Fruit fly (Drosophila melanogaster) S2 (cell line): Measurements from ENCODE around the gene CG4770.

Experiments used
- CG8478 ChIP-seq: fragments of >200 bp; optimal IDR thresholded peaks from 2 replicates; lab custom pipeline; 2018
- CTCF ChIP-seq, 2 experiments: fragments of >200 bp; optimal IDR thresholded peaks; 2 replicates each; lab custom pipeline; 2018

Gene CG4770

DNA sequence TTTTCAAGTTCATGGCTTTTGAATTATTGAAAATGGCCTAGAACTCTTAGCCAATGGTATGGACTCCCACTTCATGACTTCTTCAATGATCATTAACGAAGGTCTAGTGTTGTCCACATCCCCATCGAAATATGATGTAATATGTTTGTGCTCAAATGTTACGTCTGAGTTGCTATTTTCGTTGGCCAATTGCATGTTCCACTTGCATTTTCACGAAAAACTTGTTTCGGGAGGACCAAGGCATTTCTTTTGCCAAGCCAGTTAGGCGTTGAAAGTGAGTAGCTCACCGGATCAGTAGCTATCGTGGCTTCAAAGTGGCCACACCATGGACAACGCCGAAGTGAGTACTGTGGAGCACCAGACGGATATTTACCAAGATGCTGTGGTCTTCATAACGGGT is at the start of gene CG4770:
Gene CG4770, plus strand, starts transcription at position 301 of the 400 bp plus-strand sequence.
- TF ChIP-seq CTCF (optimal IDR thresholded peaks at IDR 0.05; lab: Kevin White, UChicago) (no peak), CG8478 (no peak)

DNA sequence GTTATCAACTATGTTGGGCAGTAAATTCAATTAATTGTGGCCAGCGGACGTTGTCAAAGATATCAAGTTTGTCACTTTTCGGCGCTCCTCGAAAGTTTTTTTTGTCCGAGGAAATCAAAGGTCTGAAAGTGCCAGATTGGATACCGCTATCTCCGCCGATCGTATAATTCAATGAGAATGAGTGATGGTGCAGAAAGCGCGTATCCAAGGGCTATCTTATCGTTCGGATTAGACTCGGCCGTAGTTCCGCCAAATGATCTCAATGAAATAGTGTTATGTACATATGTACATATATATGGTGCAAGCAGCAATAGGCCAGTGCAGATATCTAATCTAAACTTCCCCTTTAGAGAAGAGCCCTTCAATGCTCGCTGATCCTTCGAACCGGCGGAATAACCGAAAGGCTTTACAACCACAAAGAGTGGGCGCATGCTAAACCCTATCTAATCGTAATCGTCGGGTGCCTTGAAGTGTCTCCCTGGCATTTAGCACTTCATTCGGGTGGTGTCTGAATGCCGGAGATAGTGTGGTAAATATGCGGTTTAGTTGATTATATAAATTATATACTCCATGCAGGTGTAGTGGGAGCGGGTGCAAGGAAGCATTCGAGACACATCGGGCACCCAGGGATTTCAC is 45.1 kb upstream of the CG4770 start:
- no peak for TF ChIP-seq CTCF (optimal IDR thresholded peaks at IDR 0.05; lab: Kevin White, UChicago)
- no peak for TF ChIP-seq CG8478

DNA sequence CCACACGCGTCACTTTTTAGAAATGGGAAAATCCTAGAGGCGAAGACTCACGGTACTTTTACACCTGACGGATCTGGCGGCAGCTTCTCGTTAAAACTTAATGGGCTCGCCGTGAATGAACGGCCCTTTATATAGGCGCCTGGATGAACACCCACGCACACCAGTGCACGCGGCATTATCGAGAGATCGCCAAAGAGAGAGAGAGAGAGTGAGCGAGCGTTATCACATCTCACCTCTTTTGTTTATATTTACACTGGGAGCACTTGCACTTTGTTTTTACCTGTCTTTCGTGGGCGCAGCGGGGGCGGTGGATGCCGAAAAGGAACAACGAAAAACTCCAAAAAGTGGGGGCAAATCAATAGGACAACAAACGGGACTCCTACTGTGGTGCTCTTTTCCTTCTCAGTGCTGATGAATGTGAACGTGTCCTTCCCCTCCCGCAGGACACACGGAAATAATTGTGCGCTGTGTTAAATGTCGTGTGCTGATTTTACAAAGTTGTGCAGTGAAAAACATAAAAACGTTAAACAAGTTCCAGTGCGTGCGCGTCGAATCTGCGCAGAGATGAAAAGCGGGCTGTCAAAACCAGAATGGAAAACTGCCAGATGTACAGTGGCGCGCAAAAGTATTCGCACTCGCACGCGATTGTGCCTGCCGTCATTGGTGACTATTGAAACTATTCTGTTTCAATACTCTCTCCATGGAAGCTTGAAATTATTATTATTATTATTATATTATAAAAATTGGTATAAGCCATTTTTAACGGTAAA is 43.0 kb upstream of the CG4770 start, which contains the start of gene Mrp5:
Gene Mrp5, minus strand, starts transcription at position 561 of the 770 bp plus-strand sequence.
- TF ChIP-seq CG8478 (no peak), CTCF (optimal IDR thresholded peaks at IDR 0.05; lab: Kevin White, UChicago) (no peak)

DNA sequence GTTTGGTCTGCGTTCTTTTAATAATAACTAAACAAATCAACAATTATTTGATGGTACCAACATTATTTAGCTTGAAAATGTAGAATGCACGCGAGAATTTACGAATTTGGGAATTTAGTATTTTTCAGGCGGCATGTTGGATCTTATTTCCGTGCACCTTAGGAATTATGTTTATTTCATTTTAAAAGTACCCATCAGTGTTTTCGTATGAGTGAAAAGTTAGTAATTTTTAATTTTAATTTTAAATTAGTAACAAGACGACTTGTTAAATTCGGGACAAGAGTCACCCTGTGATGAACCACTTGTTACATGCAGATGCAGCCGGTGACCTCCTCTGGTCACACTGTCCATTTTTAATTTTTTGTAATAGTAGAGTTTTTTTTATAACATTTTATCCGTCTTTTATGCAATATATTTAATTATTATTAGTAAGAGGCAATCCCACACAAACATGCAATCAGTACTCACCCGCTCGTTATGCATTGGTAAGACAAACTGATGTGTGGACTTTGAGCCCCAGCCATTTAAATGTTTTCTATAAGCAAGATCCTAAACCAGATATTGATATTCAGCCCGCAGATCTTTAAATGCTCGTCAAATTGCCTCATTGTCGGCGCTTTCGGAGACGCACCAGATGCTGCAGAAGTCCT is 40.8 kb upstream of the CG4770 start, which contains the start of the genes CG17186 and Arc42:
Gene CG17186, minus strand, starts transcription at position 88 of the 650 bp plus-strand sequence.
Gene Arc42, plus strand, starts transcription at position 311 of the 650 bp plus-strand sequence.
- TF ChIP-seq CTCF (optimal IDR thresholded peaks at IDR 0.05; lab: Kevin White, UChicago), result no peak
- no peak for TF ChIP-seq CG8478

DNA sequence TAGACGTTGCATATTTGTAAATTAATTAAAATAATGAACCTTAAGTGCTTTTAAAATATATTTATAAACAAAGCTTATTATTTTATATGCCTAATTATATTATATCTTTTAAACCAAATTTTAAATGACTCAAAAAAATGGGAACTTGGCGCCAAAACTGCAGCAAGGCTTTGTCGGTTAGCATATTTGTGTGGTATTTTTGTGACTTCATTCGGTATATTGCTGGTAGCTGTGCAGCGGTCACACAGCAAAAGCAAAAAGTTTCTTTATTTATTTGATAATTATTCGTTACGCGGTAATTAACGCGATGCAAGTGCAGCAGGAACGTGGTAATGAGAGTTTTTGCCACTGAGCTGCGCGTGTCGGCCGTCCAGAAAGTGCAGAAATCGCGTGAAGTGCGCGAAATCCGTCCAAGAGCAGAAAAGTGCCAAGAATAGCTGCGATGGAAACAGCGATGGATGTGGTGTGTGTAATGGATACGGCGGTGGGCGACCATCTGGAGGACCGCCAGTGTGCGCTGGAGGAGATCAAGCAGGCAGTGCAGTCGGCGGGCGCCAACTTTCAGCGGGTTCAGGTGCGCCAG is 38.7 kb upstream of the CG4770 start, which contains the start of gene Ask1:
Gene Ask1, plus strand, starts transcription at position 250 of the 583 bp plus-strand sequence.
- TF ChIP-seq CTCF (optimal IDR thresholded peaks at IDR 0.05; lab: Kevin White, UChicago), result no peak
- no peak for TF ChIP-seq CG8478

DNA sequence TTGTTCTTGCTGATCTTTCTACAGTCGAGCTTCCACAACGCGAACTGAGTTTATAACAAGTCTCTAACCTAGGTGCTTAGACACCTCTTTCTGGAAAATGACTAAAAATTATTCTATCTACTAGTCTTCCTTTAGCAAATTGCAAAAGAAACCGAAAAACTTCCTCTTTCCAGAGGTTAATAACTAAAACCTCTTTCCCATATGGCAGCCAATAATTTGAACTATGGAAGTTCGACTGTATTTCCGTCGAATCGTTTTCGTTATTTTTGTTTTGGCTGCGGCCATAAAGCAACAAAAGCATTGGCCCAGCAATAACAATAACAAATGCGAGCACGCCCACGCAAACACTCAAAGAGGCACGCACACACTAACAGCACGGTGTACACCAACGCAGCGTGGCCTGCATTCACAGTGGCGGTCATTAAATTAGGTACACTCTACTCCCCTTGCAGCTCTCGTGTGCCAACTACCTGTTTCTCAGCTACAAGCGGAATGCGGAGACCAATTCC is 37.8 kb upstream of the CG4770 start:
- TF ChIP-seq CTCF (optimal IDR thresholded peaks at IDR 0.05; lab: Kevin White, UChicago) (no peak), CG8478 (no peak)

DNA sequence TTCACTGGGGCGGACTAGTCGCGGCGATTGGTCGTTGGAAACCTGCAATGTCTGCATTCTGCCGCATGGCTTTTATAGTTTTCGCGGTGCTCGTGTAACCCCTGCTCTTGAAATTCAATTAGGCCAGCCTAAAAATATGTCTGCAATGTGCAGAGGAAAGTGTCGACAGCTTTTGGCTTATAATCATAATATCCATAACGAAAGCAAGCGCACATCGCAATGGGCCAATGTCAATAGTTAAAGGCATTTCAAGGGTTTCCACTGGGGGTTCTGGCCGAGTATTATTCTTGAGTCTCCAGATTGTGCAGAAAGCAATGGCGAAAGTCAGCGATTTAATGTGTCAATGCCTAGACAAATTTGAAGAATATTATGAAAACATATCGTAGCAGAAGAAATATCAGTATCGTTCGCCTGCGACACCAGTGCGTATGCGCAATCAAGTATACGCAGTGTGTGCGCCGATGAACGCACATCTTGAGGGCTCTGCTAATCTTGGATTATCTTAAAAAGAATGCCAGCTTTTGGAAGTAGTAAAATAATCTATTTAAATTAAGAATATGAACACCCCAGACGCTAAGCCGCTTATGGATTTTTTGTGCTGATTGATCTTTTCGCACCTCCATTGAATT is 30.0 kb upstream of the CG4770 start, which contains the start of gene ninaE:
Gene ninaE, minus strand, starts transcription at position 51 of the 629 bp plus-strand sequence.
- TF ChIP-seq CTCF (optimal IDR thresholded peaks at IDR 0.05; lab: Kevin White, UChicago) (no peak), CG8478 (no peak)

DNA sequence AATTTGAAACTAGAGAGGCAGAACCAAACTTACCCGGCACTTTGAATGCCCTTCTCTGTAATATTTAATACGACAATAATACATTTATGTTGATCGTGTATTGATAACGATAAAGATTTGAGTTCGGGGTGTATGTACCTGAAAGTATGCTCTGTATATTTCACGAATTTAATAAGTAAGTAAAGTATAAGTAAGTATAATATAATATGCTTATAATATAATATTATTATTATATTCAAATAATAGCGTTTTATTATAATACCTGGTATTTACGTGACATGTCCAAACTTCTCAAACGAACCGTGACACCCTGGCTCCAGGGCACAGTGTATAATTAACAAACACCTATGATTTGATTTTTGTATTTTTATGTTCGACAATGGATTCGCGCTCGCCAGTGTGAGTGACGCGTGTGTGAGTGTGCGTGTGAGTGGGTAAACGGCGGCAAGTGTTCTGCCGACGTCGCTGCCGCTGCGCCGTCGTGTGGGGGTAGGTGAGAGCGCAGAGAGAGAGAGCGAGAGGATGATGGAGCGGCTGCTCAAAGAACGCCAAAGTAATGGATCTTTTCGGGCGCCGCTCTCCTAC is 28.6 kb upstream of the CG4770 start:
- TF ChIP-seq CG8478 (no peak), CTCF (optimal IDR thresholded peaks at IDR 0.05; lab: Kevin White, UChicago) (no peak)

DNA sequence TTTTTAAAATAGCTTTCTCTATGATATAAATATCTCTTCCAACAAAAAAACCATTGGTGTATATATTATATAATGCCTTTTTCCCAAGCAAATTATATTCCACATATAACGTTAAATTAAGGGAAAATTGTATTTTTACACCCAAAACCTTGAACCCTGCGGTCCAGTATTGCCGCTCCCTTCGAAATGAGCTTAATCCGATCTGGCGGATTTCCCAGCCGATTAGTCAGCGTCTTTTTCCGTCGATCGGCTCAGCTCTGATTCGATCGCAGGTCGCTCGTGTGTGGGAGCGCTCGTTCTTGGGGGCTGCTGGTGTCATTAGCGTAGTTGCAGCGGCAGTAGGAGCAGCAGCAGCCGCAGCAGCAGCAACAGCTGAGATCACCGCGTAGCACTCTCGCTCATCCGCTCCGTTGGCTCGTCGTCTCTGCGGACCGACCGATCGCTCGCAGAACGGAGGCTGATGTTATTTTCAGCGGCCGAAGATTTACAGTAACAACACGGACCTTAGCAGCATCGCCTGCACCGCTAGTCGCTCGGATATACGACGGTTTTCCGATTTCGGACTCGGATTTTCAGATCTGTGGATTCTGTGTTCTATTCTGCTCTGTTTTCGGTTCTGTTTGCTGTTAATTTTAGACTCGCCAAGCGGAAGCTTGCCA is 27.8 kb upstream of the CG4770 start, which contains the start of gene CG4733:
Gene CG4733, plus strand, starts transcription at position 350 of the 659 bp plus-strand sequence.
- TF ChIP-seq CTCF (optimal IDR thresholded peaks at IDR 0.05; lab: Kevin White, UChicago) (no peak), CG8478 (no peak)

DNA sequence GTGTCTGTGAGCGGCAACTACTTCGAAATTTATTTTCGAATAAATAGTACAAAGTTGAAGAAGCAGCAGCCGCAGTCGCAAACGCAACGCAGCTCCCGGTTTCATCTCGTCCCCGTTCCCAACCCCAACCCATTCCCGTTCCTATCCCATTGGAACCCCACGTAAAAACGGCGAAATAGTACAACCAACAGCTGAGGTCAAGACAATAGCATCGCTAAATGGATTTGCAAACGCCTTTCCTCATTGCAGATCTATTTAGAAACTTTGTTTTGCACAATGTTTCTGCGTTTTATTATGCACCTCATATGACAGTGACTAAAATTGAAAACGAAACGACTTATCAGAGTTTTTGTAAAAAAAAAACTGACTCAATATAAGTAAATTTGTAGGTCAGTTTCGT is 26.9 kb upstream of the CG4770 start:
- no peak for TF ChIP-seq CTCF (optimal IDR thresholded peaks at IDR 0.05; lab: Kevin White, UChicago)
- no peak for TF ChIP-seq CG8478

DNA sequence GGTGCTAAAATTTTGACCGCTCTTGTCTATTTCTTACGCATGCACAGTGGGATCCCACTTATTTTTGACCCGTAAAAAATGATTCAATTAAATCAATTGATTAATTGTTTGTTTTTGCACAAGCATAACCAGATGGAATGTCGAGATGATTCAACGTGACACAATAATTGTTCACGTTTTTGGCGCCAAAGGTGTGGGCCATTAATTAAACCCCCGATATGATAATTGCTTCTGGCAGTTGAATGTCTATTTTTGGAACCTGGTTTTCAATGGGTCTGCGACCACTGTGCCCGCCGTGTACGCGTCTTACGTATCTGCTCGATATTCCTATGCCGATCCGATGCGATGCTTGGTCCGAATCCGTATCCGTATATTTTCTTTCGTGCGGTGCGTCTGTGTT is 26.3 kb upstream of the CG4770 start:
- TF ChIP-seq CG8478 (no peak), CTCF (optimal IDR thresholded peaks at IDR 0.05; lab: Kevin White, UChicago) (no peak)

DNA sequence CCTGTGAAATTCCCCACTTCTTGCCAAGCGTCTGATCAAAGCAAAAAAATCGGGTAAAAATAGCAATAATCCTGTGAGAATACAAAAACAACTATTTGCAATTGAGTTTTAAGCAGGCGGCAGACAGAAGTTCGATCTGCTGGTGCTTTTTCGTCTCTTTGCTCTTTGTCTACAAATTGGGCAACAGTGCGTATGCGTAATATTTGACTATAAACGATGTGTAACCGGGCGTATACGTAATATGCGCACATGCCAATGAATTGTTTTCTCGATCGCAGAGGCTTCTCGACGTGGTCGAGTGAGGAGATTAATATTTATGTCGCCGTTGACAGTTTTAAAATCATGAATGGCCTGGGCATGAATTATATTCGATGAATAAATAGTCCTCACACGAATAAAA is 23.0 kb upstream of the CG4770 start:
- TF ChIP-seq CTCF (optimal IDR thresholded peaks at IDR 0.05; lab: Kevin White, UChicago), result no peak
- no peak for TF ChIP-seq CG8478

DNA sequence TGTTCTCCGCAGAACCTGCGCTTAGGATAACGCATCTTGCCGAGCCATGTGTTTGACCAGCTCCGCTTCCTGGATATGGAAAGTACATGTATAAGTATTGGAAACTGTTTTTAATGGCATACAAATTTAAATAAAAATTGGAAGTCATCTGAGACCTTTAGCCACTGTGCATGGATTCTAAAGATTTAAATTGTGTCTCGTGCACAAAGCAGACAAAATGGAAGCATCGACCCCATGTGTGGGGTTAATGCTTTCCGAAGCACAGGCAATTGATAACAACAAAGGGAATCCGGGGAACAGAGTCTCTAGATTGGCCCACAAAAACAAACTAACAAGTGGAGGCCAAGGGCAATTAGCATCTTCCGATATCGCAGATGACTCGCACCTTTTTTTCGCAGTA is 16.6 kb upstream of the CG4770 start:
- no peak for TF ChIP-seq CTCF (optimal IDR thresholded peaks at IDR 0.05; lab: Kevin White, UChicago)
- TF ChIP-seq CG8478, result no peak

DNA sequence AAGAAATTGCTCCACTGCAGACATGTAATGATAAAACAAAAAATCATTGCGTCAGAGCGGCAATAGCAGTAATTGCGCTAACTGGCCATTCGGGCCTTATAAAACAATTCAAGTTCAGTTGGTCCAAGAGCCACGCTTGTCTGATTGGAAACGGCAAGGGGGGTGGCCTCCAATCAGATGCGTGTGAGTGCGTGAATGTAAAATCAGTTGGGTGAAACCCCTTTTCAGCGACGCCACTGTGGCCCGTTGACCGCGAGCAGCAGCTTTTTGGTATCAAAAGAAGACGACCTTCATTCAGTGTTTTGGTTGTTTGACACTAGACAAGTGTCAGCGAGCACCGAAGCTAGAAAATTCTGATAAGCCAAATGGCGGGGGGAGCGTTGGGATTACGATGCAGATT is 16.0 kb upstream of the CG4770 start:
- TF ChIP-seq CG8478 (no peak), CTCF (optimal IDR thresholded peaks at IDR 0.05; lab: Kevin White, UChicago) (no peak)
